Fruit fly (Drosophila melanogaster) whole organism, embryonic: Measurements from ENCODE around the gene CG14630.

Experiments
- CG10462 ChIP-seq: fragments of 200-800 bp; sonication (Bioruptor generic); optimal IDR thresholded peaks from 2 replicates; lab custom pipeline; 2016; ENCODE audit warnings: missing biosample characterization, missing genetic modification characterization
- CG10543 ChIP-seq: fragments of 200-800 bp; sonication (Bioruptor generic); optimal IDR thresholded peaks from 3 replicates; lab custom pipeline; 2017; ENCODE audit warnings: missing biosample characterization, mild to moderate bottlenecking, missing genetic modification characterization, moderate library complexity
- CG10959 ChIP-seq: fragments of 200-800 bp; sonication (Bioruptor generic); IDR thresholded peaks from 2 replicates; pipeline ENCODE4 v1.3.6; 2022; ENCODE audit warnings: missing biosample characterization, missing genetic modification characterization
- CG13287 ChIP-seq: fragments of 200-800 bp; sonication (Bioruptor generic); IDR thresholded peaks from 2 replicates; pipeline ENCODE4 v1.3.6; 2022; ENCODE audit warnings: missing biosample characterization, missing genetic modification characterization; ENCODE audit not compliant: partially characterized antibody
- CG13424 ChIP-seq: fragments of 200-800 bp; sonication (Bioruptor generic); optimal IDR thresholded peaks from 2 replicates; lab custom pipeline; 2019; ENCODE audit warnings: missing biosample characterization, mild to moderate bottlenecking, missing genetic modification characterization, moderate library complexity
- CG14710 ChIP-seq: fragments of 200-800 bp; sonication (Bioruptor generic); optimal IDR thresholded peaks from 3 replicates; lab custom pipeline; 2019; ENCODE audit warnings: missing biosample characterization, mild to moderate bottlenecking, missing genetic modification characterization, moderate library complexity
- CG17186 ChIP-seq: fragments of 200-800 bp; sonication (Bioruptor generic); optimal IDR thresholded peaks from 3 replicates; lab custom pipeline; 2017; ENCODE audit warnings: missing biosample characterization, missing genetic modification reagents, missing genetic modification characterization
- CG17328 ChIP-seq: fragments of 200-800 bp; sonication (Bioruptor generic); IDR thresholded peaks from 2 replicates; pipeline ENCODE4 v1.3.6; 2022; ENCODE audit warnings: missing biosample characterization, missing genetic modification characterization
- CG2116 ChIP-seq: fragments of 200-800 bp; sonication (Bioruptor generic); optimal IDR thresholded peaks from 3 replicates; lab custom pipeline; 2018; ENCODE audit warnings: missing biosample characterization, mild to moderate bottlenecking, missing genetic modification characterization
- CG2875 ChIP-seq: fragments of 200-800 bp; sonication (Bioruptor generic); optimal IDR thresholded peaks from 2 replicates; lab custom pipeline; 2017; ENCODE audit warnings: missing biosample characterization, mild to moderate bottlenecking, missing genetic modification characterization, missing genetic modification reagents
- CG30403 ChIP-seq: fragments of 200-800 bp; sonication (Bioruptor generic); optimal IDR thresholded peaks from 3 replicates; lab custom pipeline; 2016; ENCODE audit warnings: missing biosample characterization, missing genetic modification characterization
- CG30431 ChIP-seq: fragments of 200-800 bp; sonication (Bioruptor generic); optimal IDR thresholded peaks from 2 replicates; lab custom pipeline; 2017; ENCODE audit warnings: missing biosample characterization, missing genetic modification characterization
- CG3065 ChIP-seq: fragments of 200-800 bp; sonication (Bioruptor generic); optimal IDR thresholded peaks from 2 replicates; lab custom pipeline; 2016; ENCODE audit warnings: missing biosample characterization, missing genetic modification characterization
- CG3163 ChIP-seq: fragments of 200-800 bp; sonication (Bioruptor generic); optimal IDR thresholded peaks from 3 replicates; lab custom pipeline; 2016; ENCODE audit warnings: missing biosample characterization, missing genetic modification characterization
- CG4617 ChIP-seq: fragments of 200-800 bp; sonication (Bioruptor generic); optimal IDR thresholded peaks from 3 replicates; lab custom pipeline; 2016; ENCODE audit warnings: missing biosample characterization, missing genetic modification characterization, borderline replicate concordance
- CG4854 ChIP-seq: fragments of 200-800 bp; sonication (Bioruptor generic); optimal IDR thresholded peaks from 2 replicates; lab custom pipeline; 2016; ENCODE audit warnings: missing biosample characterization, missing genetic modification characterization, inconsistent platforms
- CG6254 ChIP-seq: fragments of 200-800 bp; sonication (Bioruptor generic); optimal IDR thresholded peaks from 3 replicates; lab custom pipeline; 2017; ENCODE audit warnings: mild to moderate bottlenecking, missing biosample characterization, missing genetic modification reagents, missing genetic modification characterization
- CG7928 ChIP-seq: fragments of 200-800 bp; sonication (Bioruptor generic); optimal IDR thresholded peaks from 2 replicates; lab custom pipeline; 2017; ENCODE audit warnings: missing biosample characterization, mild to moderate bottlenecking, missing genetic modification characterization
- CG8089 ChIP-seq: fragments of 200-800 bp; sonication (Bioruptor generic); optimal IDR thresholded peaks from 3 replicates; lab custom pipeline; 2016; ENCODE audit warnings: missing biosample characterization, missing genetic modification characterization
- CG9876 ChIP-seq: fragments of 200-800 bp; sonication (Bioruptor generic); optimal IDR thresholded peaks from 2 replicates; lab custom pipeline; 2016; ENCODE audit warnings: missing biosample characterization, missing genetic modification characterization
- Deaf1 ChIP-seq: fragments of 200-800 bp; optimal IDR thresholded peaks from 3 replicates; lab custom pipeline; 2019; ENCODE audit warnings: missing biosample characterization, mild to moderate bottlenecking, missing genetic modification characterization, moderate library complexity
- E2f2 ChIP-seq: fragments of 200-800 bp; sonication (Bioruptor generic); IDR thresholded peaks from 2 replicates; pipeline ENCODE4 v1.3.6; 2022; ENCODE audit warnings: missing biosample characterization, missing genetic modification characterization
- ERR ChIP-seq: fragments of 200-800 bp; sonication (Bioruptor generic); optimal IDR thresholded peaks from 2 replicates; lab custom pipeline; 2016; ENCODE audit warnings: missing biosample characterization, missing genetic modification characterization
- Eip74EF ChIP-seq, 2 experiments: fragments of 200-800 bp in 1 of 2; fragments of >200 bp in 1 of 2; sonication (Bioruptor generic) in 1 of 2; optimal IDR thresholded peaks; 2 replicates each; lab custom pipeline; 2017 to 2019; ENCODE audit warnings: missing biosample characterization in 2 of 2, missing genetic modification characterization in 2 of 2, mild to moderate bottlenecking in 1 of 2, moderate library complexity in 1 of 2
- Ets97D ChIP-seq: fragments of 200-800 bp; sonication (Bioruptor generic); optimal IDR thresholded peaks from 3 replicates; lab custom pipeline; 2016; ENCODE audit warnings: missing biosample characterization, missing genetic modification characterization
- Fer3 ChIP-seq: fragments of 200-800 bp; sonication (Bioruptor generic); optimal IDR thresholded peaks from 2 replicates; lab custom pipeline; 2018; ENCODE audit warnings: missing biosample characterization, mild to moderate bottlenecking, missing genetic modification characterization, moderate library complexity
- Hmr ChIP-seq: fragments of 200-800 bp; sonication (Bioruptor generic); optimal IDR thresholded peaks from 3 replicates; lab custom pipeline; 2017; ENCODE audit warnings: mild to moderate bottlenecking, missing biosample characterization, missing genetic modification reagents, missing genetic modification characterization
- Hmx ChIP-seq: fragments of 200-800 bp; sonication (Bioruptor generic); optimal IDR thresholded peaks from 2 replicates; lab custom pipeline; 2016; ENCODE audit warnings: missing biosample characterization, missing genetic modification characterization
- Lim3 ChIP-seq: fragments of 200-800 bp; sonication (Bioruptor generic); IDR thresholded peaks from 2 replicates; pipeline ENCODE4 v1.3.6; 2022; ENCODE audit warnings: missing biosample characterization, missing genetic modification characterization
- NfI ChIP-seq: fragments of 200-800 bp; sonication (Bioruptor generic); optimal IDR thresholded peaks from 3 replicates; lab custom pipeline; 2018; ENCODE audit warnings: missing biosample characterization, mild to moderate bottlenecking, missing genetic modification characterization, moderate library complexity
- Sry-δ ChIP-seq: fragments of 200-800 bp; sonication (Bioruptor generic); optimal IDR thresholded peaks from 2 replicates; lab custom pipeline; 2016; ENCODE audit warnings: missing biosample characterization, missing genetic modification characterization
- Xrp1 ChIP-seq: fragments of 200-800 bp; sonication (Bioruptor generic); IDR thresholded peaks from 2 replicates; pipeline ENCODE4 v1.3.6; 2022; ENCODE audit warnings: missing biosample characterization, missing genetic modification characterization
- amos ChIP-seq: fragments of 200-800 bp; sonication (Bioruptor generic); IDR thresholded peaks from 2 replicates; pipeline ENCODE4 v1.3.6; 2022; ENCODE audit warnings: missing biosample characterization, missing genetic modification characterization; ENCODE audit not compliant: partially characterized antibody
- ase ChIP-seq: fragments of 200-800 bp; sonication (Bioruptor generic); IDR thresholded peaks from 3 replicates; pipeline ENCODE4 v1.3.6; 2022; ENCODE audit warnings: missing biosample characterization, missing genetic modification characterization
- chm ChIP-seq: fragments of 200-800 bp; sonication (Bioruptor generic); IDR thresholded peaks from 2 replicates; pipeline ENCODE4 v1.3.6; 2022; ENCODE audit warnings: missing biosample characterization, missing genetic modification characterization
- fru ChIP-seq: fragments of >200 bp; optimal IDR thresholded peaks from 2 replicates; lab custom pipeline; 2017
- ftz-f1 ChIP-seq: fragments of 200-800 bp; sonication (Bioruptor generic); optimal IDR thresholded peaks from 2 replicates; lab custom pipeline; 2016; ENCODE audit warnings: missing biosample characterization, missing genetic modification characterization
- gro ChIP-seq: fragments of 200-800 bp; sonication (Bioruptor generic); optimal IDR thresholded peaks from 2 replicates; lab custom pipeline; 2016; ENCODE audit warnings: missing biosample characterization, missing genetic modification characterization
- kah ChIP-seq: fragments of 200-800 bp; sonication (Bioruptor generic); optimal IDR thresholded peaks from 2 replicates; lab custom pipeline; 2018; ENCODE audit warnings: missing biosample characterization, mild to moderate bottlenecking, missing genetic modification characterization
- knrl ChIP-seq: fragments of 200-800 bp; sonication (Bioruptor generic); IDR thresholded peaks from 3 replicates; pipeline ENCODE4 v1.3.6; 2022; ENCODE audit warnings: missing biosample characterization, missing genetic modification characterization; ENCODE audit not compliant: partially characterized antibody
- lab ChIP-seq: fragments of 200-800 bp; sonication (Bioruptor generic); optimal IDR thresholded peaks from 3 replicates; lab custom pipeline; 2017; ENCODE audit warnings: missing biosample characterization, missing genetic modification characterization, mild to moderate bottlenecking, moderate library complexity, missing genetic modification reagents
- mirr ChIP-seq: fragments of 200-800 bp; sonication (Bioruptor generic); optimal IDR thresholded peaks from 3 replicates; lab custom pipeline; 2018; ENCODE audit warnings: missing biosample characterization, mild to moderate bottlenecking, missing genetic modification characterization
- nmo ChIP-seq: fragments of 200-800 bp; sonication (Bioruptor generic); optimal IDR thresholded peaks from 2 replicates; lab custom pipeline; 2018; ENCODE audit warnings: missing biosample characterization, mild to moderate bottlenecking, missing genetic modification characterization, moderate library complexity
- pum ChIP-seq: fragments of 200-800 bp; sonication (Bioruptor generic); optimal IDR thresholded peaks from 2 replicates; lab custom pipeline; 2016; ENCODE audit warnings: missing biosample characterization, missing genetic modification characterization
- vnd ChIP-seq: fragments of 200-800 bp; sonication (Bioruptor generic); IDR thresholded peaks from 3 replicates; pipeline ENCODE4 v1.3.6; 2022; ENCODE audit warnings: missing biosample characterization, missing genetic modification characterization; ENCODE audit not compliant: partially characterized antibody
- wor ChIP-seq: fragments of 200-800 bp; sonication (Bioruptor generic); IDR thresholded peaks from 2 replicates; pipeline ENCODE4 v1.3.6; 2022; ENCODE audit warnings: missing biosample characterization, missing genetic modification characterization
- zen ChIP-seq: fragments of 200-800 bp; sonication (Bioruptor generic); optimal IDR thresholded peaks from 3 replicates; lab custom pipeline; 2018; ENCODE audit warnings: missing biosample characterization, mild to moderate bottlenecking, missing genetic modification characterization, moderate library complexity
- zen2 ChIP-seq: fragments of 200-800 bp; sonication (Bioruptor generic); IDR thresholded peaks from 3 replicates; pipeline ENCODE4 v1.3.6; 2022; ENCODE audit warnings: missing biosample characterization, missing genetic modification characterization; ENCODE audit not compliant: partially characterized antibody
- zf30C ChIP-seq: fragments of 200-800 bp; sonication (Bioruptor generic); optimal IDR thresholded peaks from 3 replicates; lab custom pipeline; 2018; ENCODE audit warnings: missing biosample characterization, mild to moderate bottlenecking, missing genetic modification characterization
- zfh1 ChIP-seq: fragments of 200-800 bp; sonication (Bioruptor generic); IDR thresholded peaks from 3 replicates; pipeline ENCODE4 v1.3.6; 2022; ENCODE audit warnings: missing biosample characterization, missing genetic modification characterization

Gene CG14630

DNA sequence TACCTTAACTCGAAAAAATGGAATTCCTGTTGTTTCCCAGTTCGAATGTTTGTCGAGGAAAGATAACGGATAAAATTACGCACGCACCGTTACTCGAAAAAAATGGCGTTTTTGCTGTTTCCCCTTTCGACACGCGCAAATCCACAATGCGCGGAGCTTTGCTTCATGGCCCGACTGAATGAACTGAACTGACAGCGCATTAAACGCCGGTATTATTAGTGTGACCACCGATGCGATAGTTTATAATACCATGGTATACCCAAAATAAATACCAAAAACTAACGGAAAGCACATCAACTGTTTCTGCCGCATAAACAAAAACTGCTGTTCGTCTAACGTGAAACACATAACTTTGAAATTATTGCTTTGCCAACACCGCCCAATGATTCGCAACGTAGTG, 4.8 kb upstream of the CG14630 start, which contains the start of the genes CG32814, CG11638 and CG3021 (continued):
- TF ChIP-seq CG17328 (peak; percentile 15; the same call in 1 of the 2 replicates), Fer3 (tag; lab: Kevin White, UChicago) (no peak), Eip74EF (GFP tag; optimal IDR thresholded peaks at IDR 0.05; lab: Kevin White, UChicago) (no peak), CG2116 (GFP tag; lab: Kevin White, UChicago) (peak; percentile 23), CG8089 (no peak), CG10959 (GFP tag; lab: Robert Waterston, UW) (no peak), zen (tag; lab: Kevin White, UChicago) (peak; percentile 4), CG17186 (GFP tag; lab: Kevin White, UChicago) (no peak), lab (peak; percentile 39), mirr (GFP tag; lab: Kevin White, UChicago) (peak; percentile 9), CG6254 (no peak), zen2 (0 out of 3 replicates have a peak, but pooled peaks have one; percentile 44), zfh1 (GFP tag; lab: Robert Waterston, UW) (no peak), CG3065 (GFP tag; lab: Kevin White, UChicago) (no peak), Lim3 (no peak), Deaf1 (tag; lab: Kevin White, UChicago) (peak; percentile 17), fru (lab: Kevin White, UChicago) (no peak), CG10543 (GFP tag; lab: Kevin White, UChicago) (no peak), CG7928 (GFP tag; lab: Kevin White, UChicago) (no peak), chm (GFP tag; lab: Robert Waterston, UW) (peak; percentile 46; the same call in 1 of the 2 replicates), kah (no peak), zf30C (GFP tag; lab: Kevin White, UChicago) (no peak), CG13287 (GFP tag; lab: Robert Waterston, UW) (peak; percentile 60), NfI (peak; percentile 12), ERR (GFP tag; lab: Kevin White, UChicago) (no peak), ftz-f1 (no peak), CG10462 (GFP tag; lab: Kevin White, UChicago) (no peak), CG2875 (GFP tag; lab: Kevin White, UChicago) (peak; percentile 5), ase (GFP tag; lab: Robert Waterston, UW) (0 out of 3 replicates have a peak, but pooled peaks have one; percentile 8), Hmr (peak; percentile 24), Ets97D (GFP tag; lab: Kevin White, UChicago) (peak; percentile 88), CG13424 (tag; lab: Kevin White, UChicago) (no peak), nmo (GFP tag; lab: Kevin White, UChicago) (peak; percentile 34), vnd (GFP tag; lab: Robert Waterston, UW) (no peak), Hmx (GFP tag; lab: Kevin White, UChicago) (no peak), CG3163 (GFP tag; lab: Kevin White, UChicago) (no peak), CG30403 (GFP tag; lab: Kevin White, UChicago) (no peak), CG14710 (tag; lab: Kevin White, UChicago) (peak; percentile 28), CG4617 (GFP tag; lab: Kevin White, UChicago) (no peak), knrl (0 out of 3 replicates have a peak, but pooled peaks have one; percentile 30), Sry-δ (GFP tag; lab: Kevin White, UChicago) (peak; percentile 40), CG9876 (GFP tag; lab: Kevin White, UChicago) (no peak), amos (GFP tag; lab: Robert Waterston, UW) (peak; percentile 59; the same call in 1 of the 2 replicates), wor (no peak), pum (GFP tag; lab: Kevin White, UChicago) (no peak), Xrp1 (GFP tag; lab: Robert Waterston, UW) (no peak), gro (GFP tag; lab: Kevin White, UChicago) (peak; percentile 17), CG30431 (GFP tag; lab: Kevin White, UChicago) (no peak), E2f2 (peak; percentile 59), CG4854 (GFP tag; lab: Kevin White, UChicago) (no peak)
